Worm (Caenorhabditis elegans): ENCODE measurements around the gene lin-48.
A peak's percentile ranks its signal among the peaks of the same experiment; 100 is the strongest.

Gene lin-48

DNA sequence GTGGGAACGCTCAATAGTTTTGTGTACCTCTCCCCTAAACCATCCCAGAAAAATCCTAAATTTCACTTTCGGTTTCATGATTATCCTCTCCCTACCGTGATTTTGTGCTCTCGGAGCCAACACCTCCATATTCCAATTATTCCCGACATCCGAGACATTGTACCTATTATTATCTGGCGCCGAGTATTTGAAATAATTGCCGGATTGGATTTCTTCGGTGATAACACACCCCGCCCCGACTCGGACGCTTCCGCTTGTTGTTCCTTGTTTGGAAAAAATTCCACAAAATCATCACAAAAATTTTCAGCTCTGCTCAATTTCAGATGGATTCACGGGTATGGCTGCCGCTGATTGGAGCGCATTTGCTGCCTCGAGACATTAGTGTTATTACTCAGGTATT is at the start of gene lin-48:
Gene lin-48, plus strand, starts transcription at position 301 of the 400 bp plus-strand sequence.
- no peak for TF ChIP-seq ceh-9 (tag; optimal IDR thresholded peaks at IDR 0.05)

ce11 chrIII:3698366-3698765 is 46.9 kb upstream of the lin-48 start:
- no peak for TF ChIP-seq skn-1 (tag; optimal IDR thresholded peaks at IDR 0.05)
- TF ChIP-seq R02D3.7 (tag; optimal IDR thresholded peaks at IDR 0.05) = no peak
- no peak for TF ChIP-seq ceh-82 (tag; optimal IDR thresholded peaks at IDR 0.05)
- TF ChIP-seq tbx-2 (tag; optimal IDR thresholded peaks at IDR 0.05) = no peak
- no peak for TF ChIP-seq nhr-23 (tag; optimal IDR thresholded peaks at IDR 0.05)
- no peak for TF ChIP-seq nhr-77 (tag; optimal IDR thresholded peaks at IDR 0.05)
- no peak for TF ChIP-seq egl-5 (tag; optimal IDR thresholded peaks at IDR 0.05)
- no peak for TF ChIP-seq nhr-25 (tag; optimal IDR thresholded peaks at IDR 0.05)
- no peak for TF ChIP-seq egl-27 (tag; optimal IDR thresholded peaks at IDR 0.05)
- TF ChIP-seq jun-1 (tag; optimal IDR thresholded peaks at IDR 0.05) = no peak
- no peak for TF ChIP-seq lin-39 (tag; optimal IDR thresholded peaks at IDR 0.05)
- no peak for TF ChIP-seq elt-2 (tag; optimal IDR thresholded peaks at IDR 0.05)
- TF ChIP-seq ama-1 (optimal IDR thresholded peaks at IDR 0.05) = no peak
- TF ChIP-seq mml-1 (tag; optimal IDR thresholded peaks at IDR 0.05) = no peak

- TF ChIP-seq ceh-28 (tag; optimal IDR thresholded peaks at IDR 0.05) (peak; percentile 25), nhr-43 (tag; optimal IDR thresholded peaks at IDR 0.05; ENCODE audit: poor library complexity, severe bottlenecking) (peak; percentile 26), pqm-1 (tag; optimal IDR thresholded peaks at IDR 0.05) (no peak), nhr-23 (tag; optimal IDR thresholded peaks at IDR 0.05) (peak; percentile 54), elt-1 (tag; optimal IDR thresholded peaks at IDR 0.05) (no peak), snpc-4 (tag; optimal IDR thresholded peaks at IDR 0.05) (no peak)
These were observed 46.0 kb upstream of the lin-48 start, which contains the start of gene cyn-9 for ce11 chrIII:3699275-3699674. Gene cyn-9 (minus strand): TSS chrIII:3699640.

DNA sequence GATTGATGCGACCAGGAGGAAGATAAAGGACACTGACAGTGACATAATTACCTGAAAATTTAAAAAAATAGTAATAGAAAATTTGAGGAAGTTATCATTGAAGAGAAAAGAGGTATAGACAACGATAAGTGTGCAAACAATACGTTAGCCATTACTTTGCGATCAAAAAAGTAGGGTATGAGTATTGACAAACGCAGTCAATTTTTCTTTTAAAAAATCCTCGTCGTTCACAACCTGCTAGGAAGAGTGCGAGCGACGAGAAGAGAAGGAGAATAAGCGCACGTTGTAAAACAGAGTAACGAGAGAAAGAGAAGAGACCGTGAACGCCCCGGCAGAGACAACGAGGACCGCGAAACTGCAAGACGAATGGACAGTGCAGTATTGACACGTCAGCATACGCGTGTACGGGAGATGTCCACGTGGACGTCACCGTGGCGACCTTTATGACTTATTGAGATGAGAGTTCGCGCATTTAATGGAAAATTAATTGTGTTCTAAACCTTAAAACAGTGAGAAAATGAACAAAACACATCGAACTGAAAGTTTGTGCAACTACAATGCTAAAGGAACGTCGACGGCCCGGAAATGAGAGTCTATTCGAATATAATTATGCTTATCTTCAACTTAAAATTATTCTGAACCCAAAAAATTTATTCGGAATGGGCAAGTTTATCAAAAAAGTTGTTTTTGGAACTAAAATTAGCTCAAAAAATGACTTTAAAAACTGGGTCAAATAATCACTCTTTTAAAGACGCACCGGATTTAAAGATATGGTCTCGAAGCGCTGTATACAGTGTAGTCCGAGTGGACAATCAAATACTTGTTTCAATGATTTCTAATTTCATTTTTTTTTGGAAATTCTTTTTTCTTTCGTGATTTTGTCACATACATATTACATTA is 43.6 kb upstream of the lin-48 start, which contains the start of the genes pdi-1 and C14B1.2:
Gene pdi-1, minus strand, starts transcription at position 51 of the 900 bp plus-strand sequence.
Gene C14B1.2, plus strand, starts transcription at position 850 of the 900 bp plus-strand sequence.
- TF ChIP-seq R02D3.7 (tag; optimal IDR thresholded peaks at IDR 0.05) (no peak), nhr-76 (tag; optimal IDR thresholded peaks at IDR 0.05) (no peak), egl-27 (tag; optimal IDR thresholded peaks at IDR 0.05) (no peak), ceh-9 (tag; optimal IDR thresholded peaks at IDR 0.05) (no peak), nhr-77 (tag; optimal IDR thresholded peaks at IDR 0.05) (no peak), hmg-11 (tag; optimal IDR thresholded peaks at IDR 0.05) (no peak), nhr-11 (tag; optimal IDR thresholded peaks at IDR 0.05) (no peak), mml-1 (tag; optimal IDR thresholded peaks at IDR 0.05) (no peak), ama-1 (optimal IDR thresholded peaks at IDR 0.05) (no peak), nhr-12 (tag; optimal IDR thresholded peaks at IDR 0.05) (no peak), egl-5 (tag; optimal IDR thresholded peaks at IDR 0.05) (no peak), pha-4 (tag; optimal IDR thresholded peaks at IDR 0.05) (peak; percentile 83), unc-39 (tag; optimal IDR thresholded peaks at IDR 0.05) (no peak), skn-1 (tag; optimal IDR thresholded peaks at IDR 0.05) (no peak), nhr-237 (tag; optimal IDR thresholded peaks at IDR 0.05) (no peak), ztf-11 (tag; optimal IDR thresholded peaks at IDR 0.05) (no peak), ceh-16 (tag; optimal IDR thresholded peaks at IDR 0.05) (no peak), fos-1 (tag; optimal IDR thresholded peaks at IDR 0.05) (peak; percentile 28), elt-2 (tag; optimal IDR thresholded peaks at IDR 0.05) (peak; percentile 44), nhr-28 (tag; optimal IDR thresholded peaks at IDR 0.05) (no peak), nhr-43 (tag; optimal IDR thresholded peaks at IDR 0.05; ENCODE audit: poor library complexity, severe bottlenecking) (peak; percentile 67), nfya-1 (tag; optimal IDR thresholded peaks at IDR 0.05; ENCODE audit: insufficient read depth) (peak; percentile 92), elt-3 (tag; optimal IDR thresholded peaks at IDR 0.05) (no peak), fkh-2 (tag; optimal IDR thresholded peaks at IDR 0.05) (no peak), tbx-2 (tag; optimal IDR thresholded peaks at IDR 0.05) (no peak), zag-1 (tag; optimal IDR thresholded peaks at IDR 0.05) (no peak), lin-15B (tag; optimal IDR thresholded peaks at IDR 0.05) (peak; percentile 65), pqm-1 (tag; optimal IDR thresholded peaks at IDR 0.05) (peak; percentile 29), ceh-28 (tag; optimal IDR thresholded peaks at IDR 0.05) (peak; percentile 20), unc-62 (GFP tag; optimal IDR thresholded peaks at IDR 0.05) (no peak), ztf-4 (tag; optimal IDR thresholded peaks at IDR 0.05) (no peak), fkh-10 (GFP tag; optimal IDR thresholded peaks at IDR 0.05) (no peak), nhr-23 (tag; optimal IDR thresholded peaks at IDR 0.05) (peak; percentile 21), ceh-82 (tag; optimal IDR thresholded peaks at IDR 0.05) (no peak), mdl-1 (tag; optimal IDR thresholded peaks at IDR 0.05) (peak; percentile 5), eor-1 (tag; optimal IDR thresholded peaks at IDR 0.05) (no peak), sea-2 (GFP tag; optimal IDR thresholded peaks at IDR 0.05) (no peak), snpc-4 (tag; optimal IDR thresholded peaks at IDR 0.05) (peak; percentile 33), elt-1 (tag; optimal IDR thresholded peaks at IDR 0.05) (no peak), ZK546.5 (tag; optimal IDR thresholded peaks at IDR 0.05) (no peak), nhr-67 (tag; optimal IDR thresholded peaks at IDR 0.05) (no peak)
